Worm (Caenorhabditis elegans) whole organism, L4 larva: ENCODE data around the gene msp-40.
A peak's percentile ranks its signal among the peaks of the same experiment; 100 is the strongest.

Experiments
- D1046.2 ChIP-seq: fragments of 200-800 bp; sonication (Bioruptor generic); IDR thresholded peaks from 2 replicates; pipeline ENCODE4 v1.3.6; 2022; ENCODE audit warnings: missing genetic modification characterization, missing compliant biosample characterization
- F26F4.8 ChIP-seq: fragments of 200-800 bp; sonication (Bioruptor generic); conservative IDR thresholded peaks from 2 replicates; pipeline ENCODE4 v1.3.6; 2022; ENCODE audit warnings: missing genetic modification characterization, missing compliant biosample characterization
- F37D6.2 ChIP-seq: sonication (generic microtip); optimal IDR thresholded peaks from 2 replicates; lab custom pipeline; 2016; ENCODE audit warnings: mild to moderate bottlenecking, missing genetic modification characterization, missing compliant biosample characterization
- F49E8.2 ChIP-seq: sonication (generic microtip); optimal IDR thresholded peaks from 2 replicates; lab custom pipeline; 2016; ENCODE audit warnings: missing compliant biosample characterization, mild to moderate bottlenecking, missing genetic modification characterization, borderline replicate concordance
- Y105C5A.15 ChIP-seq: fragments of 200-800 bp; sonication (Bioruptor generic); IDR thresholded peaks from 2 replicates; pipeline ENCODE4 v1.3.6; 2022; ENCODE audit warnings: missing genetic modification characterization, missing compliant biosample characterization
- Y48G9A.11 ChIP-seq: fragments of 200-800 bp; sonication (Bioruptor generic); IDR thresholded peaks from 2 replicates; pipeline ENCODE4 v1.3.6; 2022; ENCODE audit warnings: missing genetic modification reagents, missing genetic modification characterization, missing compliant biosample characterization
- Y5F2A.4 ChIP-seq: fragments of 200-800 bp; sonication (Bioruptor generic); optimal IDR thresholded peaks from 2 replicates; lab custom pipeline; 2018; ENCODE audit warnings: mild to moderate bottlenecking, missing genetic modification characterization, missing compliant biosample characterization
- aha-1 ChIP-seq: fragments of 150-350 bp; peaks from one replicate; lab custom pipeline; 2014; ENCODE audit warnings: missing biosample characterization, missing genetic modification characterization
- arid-1 ChIP-seq: fragments of 200-800 bp; sonication (Bioruptor generic); conservative IDR thresholded peaks from 2 replicates; pipeline ENCODE4 v1.3.6; 2022; ENCODE audit warnings: missing genetic modification reagents, missing genetic modification characterization, missing compliant biosample characterization
- attf-4 ChIP-seq: sonication (generic microtip); optimal IDR thresholded peaks from 3 replicates; lab custom pipeline; 2017; ENCODE audit warnings: missing biosample characterization, missing genetic modification characterization
- ceh-28 ChIP-seq: fragments of 150-350 bp; optimal IDR thresholded peaks from 2 replicates; lab custom pipeline; 2014; ENCODE audit warnings: missing biosample characterization, missing genetic modification reagents, missing genetic modification characterization
- ceh-32 ChIP-seq: sonication (generic microtip); optimal IDR thresholded peaks from 2 replicates; lab custom pipeline; 2016; ENCODE audit warnings: mild to moderate bottlenecking, missing genetic modification characterization, missing compliant biosample characterization; ENCODE audit not compliant: poor library complexity
- ceh-62 ChIP-seq: sonication (generic microtip); optimal IDR thresholded peaks from 2 replicates; lab custom pipeline; 2017; ENCODE audit warnings: missing biosample characterization, missing genetic modification characterization
- ceh-82 ChIP-seq: sonication (generic microtip); optimal IDR thresholded peaks from 2 replicates; lab custom pipeline; 2017; ENCODE audit warnings: missing biosample characterization, missing genetic modification characterization
- ces-1 ChIP-seq: fragments of 150-350 bp; sonication (generic microtip); optimal IDR thresholded peaks from 4 replicates; lab custom pipeline; 2014; ENCODE audit warnings: missing biosample characterization, missing genetic modification reagents, missing genetic modification characterization
- cey-2 ChIP-seq: sonication (generic microtip); optimal IDR thresholded peaks from 3 replicates; lab custom pipeline; 2017; ENCODE audit warnings: missing genetic modification characterization, mild to moderate bottlenecking, missing compliant biosample characterization, antibody characterized with exemption, borderline replicate concordance; ENCODE audit not compliant: insufficient read depth
- ctbp-1 ChIP-seq: fragments of 200-800 bp; sonication (Bioruptor generic); IDR thresholded peaks from 2 replicates; pipeline ENCODE4 v1.3.6; 2022; ENCODE audit warnings: missing genetic modification reagents, missing genetic modification characterization, missing compliant biosample characterization
- daf-12 ChIP-seq: fragments of 150-350 bp; optimal IDR thresholded peaks from 2 replicates; lab custom pipeline; 2014; ENCODE audit warnings: missing biosample characterization, missing genetic modification reagents, missing genetic modification characterization
- daf-16 ChIP-seq, 3 experiments: sonication (generic microtip); optimal IDR thresholded peaks; 2 replicates each; lab custom pipeline; 2016 to 2017; ENCODE audit warnings: missing genetic modification characterization in 3 of 3, missing genetic modification reagents in 3 of 3, mild to moderate bottlenecking in 2 of 3, missing compliant biosample characterization in 2 of 3, missing biosample characterization in 1 of 3, moderate library complexity in 1 of 3
- daf-19 ChIP-seq: fragments of 200-800 bp; sonication (Bioruptor generic); conservative IDR thresholded peaks from 2 replicates; pipeline ENCODE4 v1.3.6; 2022; ENCODE audit warnings: missing genetic modification characterization, missing compliant biosample characterization
- daf-8 ChIP-seq: fragments of 200-800 bp; sonication (Bioruptor generic); IDR thresholded peaks from 2 replicates; pipeline ENCODE4 v1.3.6; 2022; ENCODE audit warnings: missing genetic modification characterization, missing compliant biosample characterization
- dmd-8 ChIP-seq: fragments of 200-800 bp; sonication (Bioruptor generic); IDR thresholded peaks from 2 replicates; pipeline ENCODE4 v1.3.6; 2022; ENCODE audit warnings: missing genetic modification characterization, missing compliant biosample characterization
- dpl-1 ChIP-seq: fragments of 150-350 bp; optimal IDR thresholded peaks from 2 replicates; lab custom pipeline; 2014; ENCODE audit warnings: missing biosample characterization, missing genetic modification reagents, missing genetic modification characterization
- dve-1 ChIP-seq: sonication (generic microtip); optimal IDR thresholded peaks from 2 replicates; lab custom pipeline; 2017; ENCODE audit warnings: antibody characterized with exemption, mild to moderate bottlenecking, missing genetic modification characterization, missing compliant biosample characterization; ENCODE audit not compliant: insufficient read depth
- egl-27 ChIP-seq: sonication (generic microtip); optimal IDR thresholded peaks from 3 replicates; lab custom pipeline; 2017; ENCODE audit warnings: missing biosample characterization, missing genetic modification reagents, missing genetic modification characterization
- egl-43 ChIP-seq: fragments of 200-800 bp; sonication (Bioruptor generic); IDR thresholded peaks from 2 replicates; pipeline ENCODE4 v1.3.6; 2022; ENCODE audit warnings: missing genetic modification reagents, missing genetic modification characterization, missing compliant biosample characterization
- fkh-10 ChIP-seq: fragments of 150-350 bp; optimal IDR thresholded peaks from 2 replicates; lab custom pipeline; 2014; ENCODE audit warnings: missing biosample characterization, missing genetic modification reagents, missing genetic modification characterization
- fos-1 ChIP-seq: fragments of 150-350 bp; optimal IDR thresholded peaks from 2 replicates; lab custom pipeline; 2014; ENCODE audit warnings: missing biosample characterization, missing genetic modification characterization
- hif-1 ChIP-seq, 2 experiments: sonication (generic microtip); optimal IDR thresholded peaks; 2 replicates each; lab custom pipeline; 2016 to 2017; ENCODE audit warnings: missing compliant biosample characterization in 2 of 2, missing genetic modification characterization in 2 of 2, missing genetic modification reagents in 2 of 2, missing genotype in 2 of 2, mild to moderate bottlenecking in 1 of 2
- hlh-30 ChIP-seq: sonication (generic microtip); optimal IDR thresholded peaks from 2 replicates; lab custom pipeline; 2017; ENCODE audit warnings: antibody characterized with exemption, mild to moderate bottlenecking, missing genetic modification characterization, missing compliant biosample characterization; ENCODE audit not compliant: insufficient read depth
- lim-7 ChIP-seq: fragments of 200-800 bp; sonication (Bioruptor generic); IDR thresholded peaks from 2 replicates; pipeline ENCODE4 v1.3.6; 2022; ENCODE audit warnings: missing genetic modification characterization, missing compliant biosample characterization
- lin-15B ChIP-seq: fragments of 150-350 bp; sonication (generic microtip); optimal IDR thresholded peaks from 3 replicates; lab custom pipeline; 2014; ENCODE audit warnings: missing biosample characterization, missing genetic modification characterization
- lsy-2 ChIP-seq, 2 experiments: fragments of 150-350 bp in 1 of 2; sonication (generic microtip) in 1 of 2; optimal IDR thresholded peaks; 2 replicates each; lab custom pipeline; 2014 to 2017; ENCODE audit warnings: missing biosample characterization in 2 of 2, missing genetic modification characterization in 2 of 2
- madf-5 ChIP-seq, 2 experiments: fragments of 200-800 bp; sonication (Bioruptor generic); IDR thresholded peaks; 2 replicates each; pipeline ENCODE4 v1.3.6; 2022; ENCODE audit warnings: missing compliant biosample characterization in 2 of 2, missing genetic modification characterization in 2 of 2
- madf-9 ChIP-seq: fragments of 200-800 bp; sonication (Bioruptor generic); conservative IDR thresholded peaks from 2 replicates; pipeline ENCODE4 v1.3.6; 2022; ENCODE audit warnings: missing genetic modification reagents, missing genetic modification characterization, missing compliant biosample characterization
- mes-2 ChIP-seq: sonication (generic microtip); optimal IDR thresholded peaks from 2 replicates; lab custom pipeline; 2016; ENCODE audit warnings: missing genotype, mild to moderate bottlenecking, missing genetic modification characterization, missing compliant biosample characterization; ENCODE audit not compliant: poor library complexity, severe bottlenecking
- nhr-10 ChIP-seq: fragments of 150-350 bp; optimal IDR thresholded peaks from 2 replicates; lab custom pipeline; 2014; ENCODE audit warnings: missing biosample characterization, missing genetic modification characterization
- nhr-102 ChIP-seq: sonication (generic microtip); optimal IDR thresholded peaks from 2 replicates; lab custom pipeline; 2016; ENCODE audit warnings: mild to moderate bottlenecking, missing genetic modification characterization, moderate library complexity, missing compliant biosample characterization
- nhr-41 ChIP-seq: fragments of 200-800 bp; sonication (Bioruptor generic); IDR thresholded peaks from 2 replicates; pipeline ENCODE4 v1.3.6; 2022; ENCODE audit warnings: missing genetic modification reagents, missing genetic modification characterization, missing compliant biosample characterization
- nhr-42 ChIP-seq: fragments of 200-800 bp; sonication (Bioruptor generic); IDR thresholded peaks from 2 replicates; pipeline ENCODE4 v1.3.6; 2022; ENCODE audit warnings: missing genetic modification characterization, missing compliant biosample characterization
- nhr-48 ChIP-seq: sonication (generic microtip); optimal IDR thresholded peaks from 2 replicates; lab custom pipeline; 2016; ENCODE audit warnings: mild to moderate bottlenecking, missing genetic modification characterization, missing compliant biosample characterization
- nhr-6 ChIP-seq: fragments of 150-350 bp; optimal IDR thresholded peaks from 2 replicates; lab custom pipeline; 2014; ENCODE audit warnings: missing biosample characterization, missing genetic modification characterization
- nhr-76 ChIP-seq: fragments of 150-350 bp; optimal IDR thresholded peaks from 2 replicates; lab custom pipeline; 2014; ENCODE audit warnings: missing biosample characterization, missing genetic modification characterization
- rbr-2 ChIP-seq: sonication (generic microtip); optimal IDR thresholded peaks from 2 replicates; lab custom pipeline; 2016; ENCODE audit warnings: missing genotype, missing genetic modification characterization, missing compliant biosample characterization
- set-16 ChIP-seq: fragments of 200-800 bp; sonication (Bioruptor generic); IDR thresholded peaks from 2 replicates; pipeline ENCODE4 v1.3.6; 2022; ENCODE audit warnings: missing genetic modification reagents, missing genetic modification characterization, missing compliant biosample characterization
- skn-1 ChIP-seq: fragments of 150-350 bp; optimal IDR thresholded peaks from 2 replicates; lab custom pipeline; 2014; ENCODE audit warnings: missing biosample characterization, missing genetic modification characterization
- spr-3 ChIP-seq: fragments of 200-800 bp; sonication (Bioruptor generic); optimal IDR thresholded peaks from 2 replicates; lab custom pipeline; 2018; ENCODE audit warnings: mild to moderate bottlenecking, missing genetic modification characterization, missing compliant biosample characterization
- vab-7 ChIP-seq: fragments of 200-800 bp; sonication (Bioruptor generic); IDR thresholded peaks from 2 replicates; pipeline ENCODE4 v1.3.6; 2022; ENCODE audit warnings: missing genetic modification reagents, missing genetic modification characterization, missing compliant biosample characterization
- zag-1 ChIP-seq: fragments of 150-350 bp; optimal IDR thresholded peaks from 2 replicates; lab custom pipeline; 2014; ENCODE audit warnings: missing biosample characterization, missing genetic modification characterization
- zfp-3 ChIP-seq: fragments of 200-800 bp; sonication (Bioruptor generic); conservative IDR thresholded peaks from 2 replicates; pipeline ENCODE4 v1.3.6; 2022; ENCODE audit warnings: missing genetic modification reagents, missing genetic modification characterization, missing compliant biosample characterization
- ztf-11 ChIP-seq: fragments of 150-350 bp; optimal IDR thresholded peaks from 2 replicates; lab custom pipeline; 2014; ENCODE audit warnings: missing biosample characterization, missing genetic modification characterization

msp-40 gene

DNA sequence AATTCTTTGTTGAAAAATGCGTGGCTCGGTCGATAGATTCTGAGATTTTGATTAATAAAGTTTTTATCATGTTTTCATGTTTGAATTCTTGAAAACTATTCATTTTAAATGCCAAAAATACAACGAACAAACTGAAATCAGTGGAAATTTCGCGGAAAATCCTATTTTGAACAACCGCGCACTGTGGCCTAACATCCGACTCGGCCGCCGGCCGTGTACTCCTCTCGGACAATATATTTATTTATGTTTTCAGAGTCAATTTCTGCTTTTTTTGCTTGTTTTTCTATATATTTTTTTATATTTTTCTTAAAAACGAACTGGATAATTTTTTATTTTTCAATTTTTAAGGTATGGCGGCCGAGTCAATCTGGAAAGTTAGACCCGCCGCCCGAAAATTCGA is 33.9 kb upstream of the msp-40 start, which contains the start of gene F26G1.1 (continued):
- no peak for TF ChIP-seq fos-1
- TF ChIP-seq hlh-30 (tag; lab: Kevin White, UChicago) = no peak
- no peak for TF ChIP-seq F26F4.8
- peak; percentile 92 for TF ChIP-seq dpl-1 (GFP tag; lab: Kevin White, UChicago)
- TF ChIP-seq skn-1 = no peak
- peak; percentile 33 for TF ChIP-seq F49E8.2 (tag; lab: Kevin White, UChicago)
- no peak for TF ChIP-seq ceh-62 (tag; lab: Kevin White, UChicago)
- no peak for TF ChIP-seq nhr-42
- TF ChIP-seq hif-1 (tag; optimal IDR thresholded peaks at IDR 0.05; lab: Kevin White, UChicago) = peak in 1 of 2 experiments; percentile 87
- no peak for TF ChIP-seq dve-1 (tag; lab: Kevin White, UChicago)
- TF ChIP-seq D1046.2 (GFP tag; lab: Robert Waterston, UW) = no peak
- TF ChIP-seq egl-43 (GFP tag; lab: Robert Waterston, UW) = no peak
- TF ChIP-seq spr-3 (GFP tag; lab: Kevin White, UChicago) = no peak
- no peak for TF ChIP-seq fkh-10
- TF ChIP-seq madf-9 (GFP tag; lab: Robert Waterston, UW) = peak; percentile 76
- no peak for TF ChIP-seq daf-8 (GFP tag; lab: Robert Waterston, UW)
- no peak for TF ChIP-seq ceh-28 (tag; lab: Kevin White, UChicago)
- peak; percentile 91 for TF ChIP-seq Y48G9A.11 (GFP tag; lab: Robert Waterston, UW)
- TF ChIP-seq cey-2 (tag; lab: Kevin White, UChicago) = no peak
- TF ChIP-seq egl-27 (tag; lab: Kevin White, UChicago) = no peak
- no peak for TF ChIP-seq nhr-48 (tag; lab: Kevin White, UChicago)
- TF ChIP-seq zag-1 (tag; lab: Kevin White, UChicago) = no peak
- TF ChIP-seq Y5F2A.4 (GFP tag; lab: Kevin White, UChicago) = no peak
- TF ChIP-seq zfp-3 (GFP tag; lab: Robert Waterston, UW) = no peak
- TF ChIP-seq vab-7 (GFP tag; lab: Robert Waterston, UW) = 0 out of 2 replicates have a peak, but pooled peaks have one; percentile 9
- no peak for TF ChIP-seq lin-15B (tag; lab: Kevin White, UChicago)
- no peak for TF ChIP-seq dmd-8 (GFP tag; lab: Robert Waterston, UW)
- peak; percentile 6 for TF ChIP-seq rbr-2 (tag; lab: Kevin White, UChicago)
- TF ChIP-seq daf-16 (GFP tag; optimal IDR thresholded peaks at IDR 0.05; lab: Kevin White, UChicago) = no peak
- TF ChIP-seq daf-16 (tag; optimal IDR thresholded peaks at IDR 0.05; lab: Kevin White, UChicago) = no peak
- TF ChIP-seq ceh-32 (tag; lab: Kevin White, UChicago) = no peak
- peak; percentile 98 for TF ChIP-seq mes-2
- no peak for TF ChIP-seq ctbp-1 (GFP tag; lab: Robert Waterston, UW)
- peak; percentile 38 for TF ChIP-seq aha-1 (tag; lab: Kevin White, UChicago)
- TF ChIP-seq arid-1 (GFP tag; lab: Robert Waterston, UW) = no peak
- TF ChIP-seq ceh-82 (tag; lab: Kevin White, UChicago) = no peak
- TF ChIP-seq lsy-2 (tag; optimal IDR thresholded peaks at IDR 0.05; lab: Kevin White, UChicago) = no peak
- TF ChIP-seq daf-12 = no peak
- TF ChIP-seq nhr-6 (tag; lab: Kevin White, UChicago) = peak; percentile 30
- no peak for TF ChIP-seq nhr-41
- no peak for TF ChIP-seq attf-4 (tag; lab: Kevin White, UChicago)
- TF ChIP-seq nhr-102 = peak; percentile 36
- no peak for TF ChIP-seq lim-7
- TF ChIP-seq Y105C5A.15 (GFP tag; lab: Robert Waterston, UW) = no peak
- TF ChIP-seq daf-19 = no peak
- TF ChIP-seq madf-5 (GFP tag; IDR thresholded peaks at IDR 0.05; lab: Robert Waterston, UW) = no peak
- no peak for TF ChIP-seq ztf-11 (tag; lab: Kevin White, UChicago)
- TF ChIP-seq set-16 = no peak
- TF ChIP-seq F37D6.2 (tag; lab: Kevin White, UChicago) = no peak
- TF ChIP-seq nhr-10 = no peak
- TF ChIP-seq nhr-76 (tag; lab: Kevin White, UChicago) = no peak
- no peak for TF ChIP-seq ces-1 (GFP tag; lab: Kevin White, UChicago)
